Worm (Caenorhabditis elegans) whole organism, L4/young adult: ENCODE measurements around the gene srv-9.

ENCODE experiments used
- dao-5 ChIP-seq: sonication (generic microtip); optimal IDR thresholded peaks from 2 replicates; lab custom pipeline; 2016; ENCODE audit warnings: missing genotype, missing genetic modification characterization, moderate library complexity, missing compliant biosample characterization
- him-1 ChIP-seq: sonication (generic microtip); optimal IDR thresholded peaks from 2 replicates; lab custom pipeline; 2016; ENCODE audit warnings: missing genotype, missing genetic modification reagents, missing genetic modification characterization, missing compliant biosample characterization

ce11 chrV:13380178-13380577 is 42.8 kb downstream of the srv-9 start, which contains the start of gene ifbp-1:
- TF ChIP-seq him-1 (tag; lab: Kevin White, UChicago) (no peak), dao-5 (tag; lab: Kevin White, UChicago) (no peak)
